Fruit fly (Drosophila melanogaster) whole organism, embryonic: ENCODE data around the gene Polr2G.

ENCODE experiments used
- CG11456 ChIP-seq: fragments of 200-800 bp; sonication (Bioruptor generic); IDR thresholded peaks from 3 replicates; pipeline ENCODE4 v1.3.6; 2022; ENCODE audit warnings: missing biosample characterization, missing genetic modification characterization
- CG12155 ChIP-seq: fragments of 200-800 bp; sonication (Bioruptor generic); optimal IDR thresholded peaks from 3 replicates; lab custom pipeline; 2016; ENCODE audit warnings: missing biosample characterization, missing genetic modification characterization
- CG12769 ChIP-seq: fragments of 200-800 bp; sonication (Bioruptor generic); optimal IDR thresholded peaks from 2 replicates; lab custom pipeline; 2019; ENCODE audit warnings: missing biosample characterization, mild to moderate bottlenecking, missing genetic modification characterization, moderate library complexity
- CTCF ChIP-seq: fragments of 200-800 bp; sonication (Bioruptor generic); optimal IDR thresholded peaks from 2 replicates; lab custom pipeline; 2017; ENCODE audit warnings: missing biosample characterization, mild to moderate bottlenecking, missing genetic modification characterization, moderate library complexity
- Sox100B ChIP-seq: fragments of 200-800 bp; sonication (Bioruptor generic); optimal IDR thresholded peaks from 3 replicates; lab custom pipeline; 2018; ENCODE audit warnings: missing biosample characterization, mild to moderate bottlenecking, missing genetic modification characterization
- ftz-f1 ChIP-seq: fragments of 200-800 bp; sonication (Bioruptor generic); optimal IDR thresholded peaks from 2 replicates; lab custom pipeline; 2016; ENCODE audit warnings: missing biosample characterization, missing genetic modification characterization
- pan ChIP-seq, 4 experiments: fragments of >200 bp in 3 of 4; fragments of 200-800 bp in 1 of 4; sonication (Bioruptor generic) in 1 of 4; optimal IDR thresholded peaks in 3 of 4; IDR thresholded peaks in 1 of 4; 2 replicates each; pipeline versions ENCODE4 v1.3.6 to Lab custom; 2017 to 2022; ENCODE audit warnings: missing biosample characterization in 2 of 4, missing genetic modification characterization in 2 of 4, mixed read lengths in 1 of 4
- zen2 ChIP-seq: fragments of 200-800 bp; sonication (Bioruptor generic); IDR thresholded peaks from 3 replicates; pipeline ENCODE4 v1.3.6; 2022; ENCODE audit warnings: missing biosample characterization, missing genetic modification characterization; ENCODE audit not compliant: partially characterized antibody

- TF ChIP-seq CG12769 = no peak
- TF ChIP-seq CG12155 = peak; percentile 60
- no peak for TF ChIP-seq zen2
- TF ChIP-seq ftz-f1 (GFP tag; lab: Kevin White, UChicago) = peak; percentile 60
- no peak for TF ChIP-seq Sox100B (GFP tag; lab: Kevin White, UChicago)
- TF ChIP-seq CTCF (GFP tag; lab: Kevin White, UChicago) = no peak
- no peak for TF ChIP-seq pan (optimal IDR thresholded peaks at IDR 0.05; lab: Kevin White, UChicago)
- TF ChIP-seq pan (GFP tag; optimal IDR thresholded peaks at IDR 0.05 in 1 of 2, IDR thresholded peaks at IDR 0.05 in 1 of 2) = peak in 1 of 2 experiments; percentile 96
- peak; percentile 93 for TF ChIP-seq CG11456 (GFP tag; lab: Robert Waterston, UW)
Observed at dm6 chr3R:15218824-15219576, 4.0 kb downstream of the Polr2G start, which contains the start of the genes SIDL and CG12241.
